Fruit fly (Drosophila melanogaster) whole organism, adult: Measurements from ENCODE around the gene asun.
A peak's percentile ranks its signal among the peaks of the same experiment; 100 is the strongest.

Experiments used
- CG11617 ChIP-seq: fragments of 200-800 bp; sonication (Bioruptor generic); optimal IDR thresholded peaks from 2 replicates; lab custom pipeline; 2017; ENCODE audit warnings: mild to moderate bottlenecking, missing biosample characterization, missing genetic modification reagents, missing genetic modification characterization
- CG12768 ChIP-seq: fragments of 200-800 bp; sonication (Bioruptor generic); optimal IDR thresholded peaks from 2 replicates; lab custom pipeline; 2017; ENCODE audit warnings: missing biosample characterization, missing genetic modification characterization, mild to moderate bottlenecking, moderate library complexity, missing genetic modification reagents
- CG14711 ChIP-seq: fragments of 200-800 bp; sonication (Bioruptor generic); optimal IDR thresholded peaks from 2 replicates; lab custom pipeline; 2018; ENCODE audit warnings: missing biosample characterization, mild to moderate bottlenecking, missing genetic modification characterization, moderate library complexity
- CG1620 ChIP-seq: fragments of 200-800 bp; sonication (Bioruptor generic); optimal IDR thresholded peaks from 2 replicates; lab custom pipeline; 2016; ENCODE audit warnings: missing biosample characterization, missing genetic modification characterization
- CG33017 ChIP-seq: fragments of 200-800 bp; sonication (Bioruptor generic); optimal IDR thresholded peaks from 2 replicates; lab custom pipeline; 2018; ENCODE audit warnings: missing biosample characterization, mild to moderate bottlenecking, missing genetic modification characterization, moderate library complexity
- CG5204 ChIP-seq: fragments of 200-800 bp; sonication (Bioruptor generic); optimal IDR thresholded peaks from 2 replicates; lab custom pipeline; 2016; ENCODE audit warnings: missing biosample characterization, missing genetic modification characterization
- CG7045 ChIP-seq: fragments of 200-800 bp; sonication (Bioruptor generic); optimal IDR thresholded peaks from 2 replicates; lab custom pipeline; 2017; ENCODE audit warnings: missing biosample characterization, mild to moderate bottlenecking, missing genetic modification characterization
- CG7101 ChIP-seq: fragments of 200-800 bp; sonication (Bioruptor generic); optimal IDR thresholded peaks from 2 replicates; lab custom pipeline; 2018; ENCODE audit warnings: missing biosample characterization, mild to moderate bottlenecking, missing genetic modification characterization, moderate library complexity
- Clk ChIP-seq: fragments of 200-800 bp; sonication (Bioruptor generic); optimal IDR thresholded peaks from 2 replicates; lab custom pipeline; 2017; ENCODE audit warnings: missing biosample characterization, missing genetic modification characterization
- Crg-1 ChIP-seq: fragments of 200-800 bp; sonication (Bioruptor generic); optimal IDR thresholded peaks from 2 replicates; lab custom pipeline; 2016; ENCODE audit warnings: missing biosample characterization, missing genetic modification characterization
- Hr96 ChIP-seq: fragments of 200-800 bp; sonication (Bioruptor generic); optimal IDR thresholded peaks from 2 replicates; lab custom pipeline; 2016; ENCODE audit warnings: missing biosample characterization, missing genetic modification characterization
- Mnt ChIP-seq: fragments of 200-800 bp; sonication (Bioruptor generic); optimal IDR thresholded peaks from 2 replicates; lab custom pipeline; 2016; ENCODE audit warnings: missing biosample characterization, mild to moderate bottlenecking, missing genetic modification characterization
- bab1 ChIP-seq: fragments of 200-800 bp; sonication (Bioruptor generic); optimal IDR thresholded peaks from 3 replicates; lab custom pipeline; 2019; ENCODE audit warnings: missing biosample characterization, mild to moderate bottlenecking, missing genetic modification characterization, moderate library complexity
- cic ChIP-seq: fragments of 200-800 bp; sonication (Bioruptor generic); optimal IDR thresholded peaks from 2 replicates; lab custom pipeline; 2017; ENCODE audit warnings: missing biosample characterization, mild to moderate bottlenecking, missing genetic modification characterization, moderate library complexity
- cnc ChIP-seq, 2 experiments: fragments of >200 bp; optimal IDR thresholded peaks; 2 replicates each; lab custom pipeline; 2017
- kay ChIP-seq: fragments of 200-800 bp; sonication (Bioruptor generic); peaks from one replicate; lab custom pipeline; 2016; ENCODE audit warnings: missing biosample characterization, missing genetic modification characterization, borderline replicate concordance
- ovo ChIP-seq: fragments of 200-800 bp; sonication (Bioruptor generic); optimal IDR thresholded peaks from 2 replicates; lab custom pipeline; 2016; ENCODE audit warnings: missing biosample characterization, missing genetic modification characterization
- pad ChIP-seq: fragments of 200-800 bp; sonication (Bioruptor generic); optimal IDR thresholded peaks from 3 replicates; lab custom pipeline; 2017; ENCODE audit warnings: missing biosample characterization, missing genetic modification characterization, mild to moderate bottlenecking, moderate library complexity, missing genetic modification reagents
- tj ChIP-seq: fragments of 200-800 bp; sonication (Bioruptor generic); optimal IDR thresholded peaks from 3 replicates; lab custom pipeline; 2017; ENCODE audit warnings: missing biosample characterization, mild to moderate bottlenecking, missing genetic modification characterization, moderate library complexity
- toe ChIP-seq: fragments of 200-800 bp; sonication (Bioruptor generic); optimal IDR thresholded peaks from 2 replicates; lab custom pipeline; 2016; ENCODE audit warnings: missing biosample characterization, missing genetic modification characterization

asun gene

dm6 chr3R:16254616-16255601 is 9.2 kb upstream of the asun start:
- TF ChIP-seq kay (GFP tag; lab: Kevin White, UChicago) (peak; percentile 97), bab1 (GFP tag; lab: Kevin White, UChicago) (no peak), CG33017 (tag; lab: Kevin White, UChicago) (no peak), CG7101 (tag; lab: Kevin White, UChicago) (no peak), CG7045 (GFP tag; lab: Kevin White, UChicago) (no peak), CG14711 (tag; lab: Kevin White, UChicago) (peak; percentile 67), CG1620 (GFP tag; lab: Kevin White, UChicago) (no peak), pad (GFP tag; lab: Kevin White, UChicago) (no peak), toe (GFP tag; lab: Kevin White, UChicago) (no peak), cnc (optimal IDR thresholded peaks at IDR 0.05; lab: Kevin White, UChicago) (no peak), Clk (no peak), ovo (GFP tag; lab: Kevin White, UChicago) (no peak), Mnt (GFP tag; lab: Kevin White, UChicago) (peak; percentile 26), CG12768 (peak; percentile 12), CG11617 (GFP tag; lab: Kevin White, UChicago) (no peak), Hr96 (GFP tag; lab: Kevin White, UChicago) (no peak)

DNA sequence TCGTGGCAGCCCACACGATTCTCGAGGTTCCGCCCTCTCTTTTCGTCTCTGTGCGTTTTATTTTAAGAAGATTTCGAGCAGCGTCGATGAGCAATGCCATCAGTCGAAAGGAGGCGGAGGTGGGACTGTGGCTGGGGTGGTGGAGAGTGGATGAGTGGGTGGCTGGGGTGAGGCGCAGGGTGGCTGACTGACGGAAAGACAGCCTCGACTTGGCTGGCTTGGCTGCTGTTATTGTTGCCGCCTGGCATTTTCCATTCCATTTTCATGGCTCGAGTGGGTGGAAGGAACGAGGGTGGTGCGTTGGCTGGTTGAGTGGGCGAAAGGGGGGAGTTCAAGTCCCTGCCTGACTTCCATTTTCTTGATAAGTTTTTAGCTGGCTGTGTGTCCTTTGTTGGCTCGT is 7.9 kb upstream of the asun start:
- TF ChIP-seq Clk (no peak), CG5204 (no peak), toe (GFP tag; lab: Kevin White, UChicago) (no peak), CG14711 (tag; lab: Kevin White, UChicago) (no peak), tj (GFP tag; lab: Kevin White, UChicago) (no peak), CG7045 (GFP tag; lab: Kevin White, UChicago) (no peak), ovo (GFP tag; lab: Kevin White, UChicago) (no peak)

- TF ChIP-seq Mnt (GFP tag; lab: Kevin White, UChicago) (no peak), CG1620 (GFP tag; lab: Kevin White, UChicago) (no peak), CG33017 (tag; lab: Kevin White, UChicago) (no peak)
Observed at dm6 chr3R:16257346-16257745, 6.7 kb upstream of the asun start.

- TF ChIP-seq cic = no peak
- TF ChIP-seq toe (GFP tag; lab: Kevin White, UChicago) = no peak
- TF ChIP-seq CG7045 (GFP tag; lab: Kevin White, UChicago) = no peak
- peak; percentile 29 for TF ChIP-seq CG7101 (tag; lab: Kevin White, UChicago)
- no peak for TF ChIP-seq CG5204
- TF ChIP-seq CG33017 (tag; lab: Kevin White, UChicago) = no peak
- TF ChIP-seq CG14711 (tag; lab: Kevin White, UChicago) = no peak
- no peak for TF ChIP-seq tj (GFP tag; lab: Kevin White, UChicago)
- no peak for TF ChIP-seq cnc (optimal IDR thresholded peaks at IDR 0.05; lab: Kevin White, UChicago)
- TF ChIP-seq pad (GFP tag; lab: Kevin White, UChicago) = peak; percentile 56
- TF ChIP-seq bab1 (GFP tag; lab: Kevin White, UChicago) = peak; percentile 82
- TF ChIP-seq CG1620 (GFP tag; lab: Kevin White, UChicago) = peak; percentile 63
- TF ChIP-seq Crg-1 (GFP tag; lab: Kevin White, UChicago) = peak; percentile 37
- no peak for TF ChIP-seq Hr96 (GFP tag; lab: Kevin White, UChicago)
- no peak for TF ChIP-seq Clk
- TF ChIP-seq Mnt (GFP tag; lab: Kevin White, UChicago) = peak; percentile 43
- TF ChIP-seq kay (GFP tag; lab: Kevin White, UChicago) = no peak
- TF ChIP-seq CG11617 (GFP tag; lab: Kevin White, UChicago) = peak; percentile 56
- TF ChIP-seq ovo (GFP tag; lab: Kevin White, UChicago) = no peak
- TF ChIP-seq CG12768 = no peak
Observed at dm6 chr3R:16260385-16261169, 3.5 kb upstream of the asun start.

DNA sequence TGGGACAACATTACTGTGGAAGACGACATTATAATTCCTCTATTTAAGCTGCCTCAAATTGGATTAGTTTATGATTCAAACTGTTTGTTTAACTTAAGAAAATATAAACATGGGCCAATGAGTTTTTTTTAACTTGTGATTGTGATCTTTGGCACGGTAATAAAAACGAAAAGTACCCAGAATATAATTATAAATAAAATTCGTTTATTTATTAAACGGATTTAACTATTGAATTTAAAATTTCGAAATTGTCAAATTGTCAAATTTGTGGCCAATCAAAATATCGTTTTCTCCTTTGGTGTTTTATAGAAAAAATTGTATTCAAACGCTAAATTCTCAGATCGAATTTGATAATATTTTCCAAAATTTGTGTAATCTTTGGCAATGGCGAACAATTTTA is 2.6 kb downstream of the asun start, which contains the start of gene Mst89B:
Mst89B (plus strand) TSS at position 301 of the 400 bp plus-strand sequence.
- TF ChIP-seq Crg-1 (GFP tag; lab: Kevin White, UChicago) = no peak
- TF ChIP-seq CG7101 (tag; lab: Kevin White, UChicago) = no peak
- no peak for TF ChIP-seq Hr96 (GFP tag; lab: Kevin White, UChicago)
- no peak for TF ChIP-seq CG14711 (tag; lab: Kevin White, UChicago)
- TF ChIP-seq cnc (optimal IDR thresholded peaks at IDR 0.05; lab: Kevin White, UChicago) = no peak

DNA sequence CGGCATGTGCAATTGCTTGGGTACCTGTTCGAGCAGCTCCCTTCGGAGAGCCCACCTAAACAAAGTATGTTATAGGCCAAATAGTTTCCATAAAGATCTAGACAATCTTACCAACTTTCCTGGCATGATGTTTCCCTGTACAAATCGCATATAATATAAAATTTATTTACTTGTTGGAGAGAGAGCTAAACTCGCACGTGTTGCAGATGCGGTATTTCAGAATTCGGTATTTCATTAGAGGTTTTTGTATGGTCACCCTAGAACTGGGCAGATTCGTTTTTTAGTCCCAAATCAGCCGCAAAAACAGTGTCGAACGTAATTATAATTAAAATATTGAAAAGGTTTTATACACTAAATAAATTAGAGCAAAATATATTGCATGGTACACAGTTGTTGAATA is 8.1 kb downstream of the asun start, which contains the start of the genes Mat89Ba and gish:
Mat89Ba (minus strand) TSS at position 231 of the 400 bp plus-strand sequence.
gish (plus strand) TSS at position 268 of the 400 bp plus-strand sequence.
- no peak for TF ChIP-seq CG5204
- no peak for TF ChIP-seq cic
- no peak for TF ChIP-seq CG14711 (tag; lab: Kevin White, UChicago)
- TF ChIP-seq Mnt (GFP tag; lab: Kevin White, UChicago) = peak; percentile 96
